Worm (Caenorhabditis elegans) whole organism, L4/young adult: Measurements from ENCODE around the gene pdha-1.

ENCODE experiments used
- W03F9.2 ChIP-seq: fragments of 150-350 bp; optimal IDR thresholded peaks from 2 replicates; lab custom pipeline; 2014; ENCODE audit warnings: missing biosample characterization, missing genetic modification characterization
- dao-5 ChIP-seq: sonication (generic microtip); optimal IDR thresholded peaks from 2 replicates; lab custom pipeline; 2016; ENCODE audit warnings: missing genotype, missing genetic modification characterization, moderate library complexity, missing compliant biosample characterization
- him-1 ChIP-seq: sonication (generic microtip); optimal IDR thresholded peaks from 2 replicates; lab custom pipeline; 2016; ENCODE audit warnings: missing genotype, missing genetic modification reagents, missing genetic modification characterization, missing compliant biosample characterization

pdha-1 gene

DNA sequence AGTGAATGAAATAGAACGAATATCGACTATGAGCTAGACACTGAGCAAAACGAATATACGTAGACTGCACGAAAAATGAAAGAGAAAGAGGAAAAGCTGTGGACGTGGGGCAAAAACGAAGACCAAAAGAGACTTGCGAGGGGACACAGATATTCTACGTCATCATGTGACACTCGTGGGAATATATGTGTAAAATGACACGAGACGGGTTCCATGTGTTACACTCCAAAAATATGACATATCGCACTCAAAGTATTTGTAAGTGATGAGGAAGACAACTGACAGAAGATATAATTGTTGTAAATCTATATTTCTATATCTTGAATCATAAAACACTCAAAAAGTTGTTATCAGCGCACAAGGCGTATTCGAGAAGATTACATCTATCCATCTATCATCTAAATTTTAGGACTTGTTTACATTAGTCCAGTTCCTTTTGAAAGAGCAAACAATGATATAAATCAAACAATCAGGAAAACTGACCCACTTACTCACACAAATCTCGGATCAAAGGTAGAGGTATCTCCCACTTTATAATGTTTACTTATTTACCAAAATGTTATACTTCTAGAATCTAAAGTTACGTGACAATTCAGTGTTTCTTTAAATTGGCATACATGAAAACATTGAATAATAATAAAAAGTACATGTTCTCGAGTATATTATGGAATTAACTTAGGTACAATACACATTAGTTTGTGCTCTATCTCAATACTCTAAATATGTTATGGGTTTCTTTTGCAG is 5.9 kb downstream of the pdha-1 start:
- TF ChIP-seq dao-5 (no peak), W03F9.2 (tag; lab: Kevin White, UChicago) (no peak), him-1 (tag; lab: Kevin White, UChicago) (peak; percentile 31)

DNA sequence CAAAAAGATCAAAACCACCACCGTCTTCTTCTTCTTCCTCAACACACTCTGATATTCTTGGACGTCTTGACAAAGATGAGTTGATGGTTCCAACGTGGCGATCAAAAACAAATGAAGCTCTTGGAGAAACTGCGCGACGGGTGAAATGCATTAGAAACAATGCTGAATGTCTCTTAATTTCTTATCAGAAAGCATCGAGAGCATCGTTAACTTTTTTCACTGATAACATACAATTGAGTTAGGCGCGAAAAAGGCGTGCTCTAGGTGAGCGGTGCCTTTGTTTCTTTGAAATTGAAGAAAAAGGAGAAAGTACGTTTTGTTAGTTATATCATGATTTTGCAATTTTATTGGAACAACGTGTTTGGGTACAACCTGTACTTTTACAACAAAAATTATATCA is 7.1 kb downstream of the pdha-1 start, which contains the start of gene gpcp-2:
Gene gpcp-2, minus strand, starts transcription at position 153 of the 400 bp plus-strand sequence.
- no peak for TF ChIP-seq dao-5
- TF ChIP-seq W03F9.2 (tag; lab: Kevin White, UChicago), result no peak
- TF ChIP-seq him-1 (tag; lab: Kevin White, UChicago), result no peak

- TF ChIP-seq W03F9.2 (tag; lab: Kevin White, UChicago) (no peak), dao-5 (no peak), him-1 (tag; lab: Kevin White, UChicago) (no peak)
Observed at ce11 chrII:8074058-8074457, 8.0 kb downstream of the pdha-1 start.

DNA sequence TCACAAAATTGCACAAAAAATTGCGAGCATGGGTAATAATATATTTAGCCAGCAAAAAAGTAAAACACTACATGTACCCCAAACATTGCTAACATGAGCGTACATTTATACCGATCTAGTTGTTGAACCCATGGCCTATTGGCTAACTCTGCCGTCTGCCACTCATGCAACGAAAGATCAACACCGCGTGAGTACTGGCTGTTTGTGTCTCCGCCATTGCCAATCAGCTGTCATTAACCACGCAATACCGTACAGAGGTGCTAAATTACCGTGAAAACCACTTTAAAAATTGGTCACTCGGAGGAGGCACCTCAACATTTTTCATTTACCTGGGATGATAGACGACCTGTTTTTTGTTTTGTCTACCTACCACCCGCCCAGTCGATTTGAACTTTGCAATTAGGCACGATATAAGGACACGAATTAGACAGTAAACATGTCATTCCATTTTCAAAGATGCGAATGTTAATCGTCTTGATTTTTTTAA is 9.3 kb downstream of the pdha-1 start, which contains the start of gene K02C4.2:
Gene K02C4.2, plus strand, starts transcription at position 437 of the 487 bp plus-strand sequence.
- TF ChIP-seq dao-5 (peak; percentile 83), W03F9.2 (tag; lab: Kevin White, UChicago) (peak; percentile 46), him-1 (tag; lab: Kevin White, UChicago) (peak; percentile 13)

DNA sequence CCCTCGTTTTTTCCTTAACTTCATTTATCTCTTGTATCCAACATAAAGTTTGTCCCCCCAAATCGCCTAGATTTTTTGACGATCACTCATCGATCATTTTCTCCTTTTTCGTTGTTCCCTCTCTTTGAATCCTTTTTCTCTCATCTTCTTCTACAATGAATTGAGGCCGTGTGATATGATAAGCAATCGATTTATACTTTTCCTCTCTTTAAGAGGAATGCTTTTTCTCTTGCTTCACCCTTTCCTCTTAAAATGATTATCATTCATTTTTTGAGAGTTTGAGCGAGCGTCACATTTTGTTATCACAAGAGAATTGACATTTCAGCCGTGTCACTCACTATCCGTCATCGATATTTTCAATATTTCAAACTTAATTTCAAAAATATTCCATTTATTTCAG is 12.0 kb downstream of the pdha-1 start, which contains the start of gene K02C4.5:
Gene K02C4.5, plus strand, starts transcription at position 395 of the 400 bp plus-strand sequence.
- TF ChIP-seq W03F9.2 (tag; lab: Kevin White, UChicago) (no peak), him-1 (tag; lab: Kevin White, UChicago) (no peak), dao-5 (no peak)

- TF ChIP-seq W03F9.2 (tag; lab: Kevin White, UChicago), result peak; percentile 72
- no peak for TF ChIP-seq him-1 (tag; lab: Kevin White, UChicago)
Observed at ce11 chrII:8086803-8087202, 20.7 kb downstream of the pdha-1 start, which contains the start of gene K02C4.3. K02C4.3 (minus strand) TSS chrII:8086853.

DNA sequence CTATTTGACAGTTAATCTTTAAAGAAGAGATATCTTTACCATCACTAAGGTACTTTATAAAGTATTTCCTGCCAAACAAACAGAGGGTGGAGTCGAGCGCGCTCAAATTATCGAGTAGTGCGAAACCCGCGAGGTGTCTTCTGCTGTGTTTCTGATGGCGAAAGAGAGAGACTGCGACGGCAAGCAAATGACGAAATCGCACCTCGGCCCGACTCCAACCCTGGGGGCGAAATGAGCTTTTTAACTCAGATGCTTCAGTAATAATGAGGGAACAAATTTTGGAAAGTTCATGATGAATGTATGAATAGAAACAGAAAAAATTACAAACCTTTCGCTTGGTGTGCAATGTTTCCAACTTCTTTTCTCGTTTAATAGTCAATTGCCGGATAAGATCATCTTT is 25.4 kb downstream of the pdha-1 start:
- no peak for TF ChIP-seq dao-5
- TF ChIP-seq W03F9.2 (tag; lab: Kevin White, UChicago), result peak; percentile 41
- TF ChIP-seq him-1 (tag; lab: Kevin White, UChicago), result no peak

- no peak for TF ChIP-seq him-1 (tag; lab: Kevin White, UChicago)
- TF ChIP-seq W03F9.2 (tag; lab: Kevin White, UChicago), result no peak
- TF ChIP-seq dao-5, result no peak
Observed at ce11 chrII:8092537-8092936, 26.5 kb downstream of the pdha-1 start, which contains the start of gene ltd-1. ltd-1 (minus strand) TSS chrII:8092754.

- TF ChIP-seq W03F9.2 (tag; lab: Kevin White, UChicago), result no peak
- TF ChIP-seq dao-5, result no peak
- no peak for TF ChIP-seq him-1 (tag; lab: Kevin White, UChicago)
Observed at ce11 chrII:8093283-8093682, 27.2 kb downstream of the pdha-1 start.

- TF ChIP-seq W03F9.2 (tag; lab: Kevin White, UChicago) (no peak), him-1 (tag; lab: Kevin White, UChicago) (no peak), dao-5 (no peak)
Observed at ce11 chrII:8093914-8094313, 27.8 kb downstream of the pdha-1 start.

DNA sequence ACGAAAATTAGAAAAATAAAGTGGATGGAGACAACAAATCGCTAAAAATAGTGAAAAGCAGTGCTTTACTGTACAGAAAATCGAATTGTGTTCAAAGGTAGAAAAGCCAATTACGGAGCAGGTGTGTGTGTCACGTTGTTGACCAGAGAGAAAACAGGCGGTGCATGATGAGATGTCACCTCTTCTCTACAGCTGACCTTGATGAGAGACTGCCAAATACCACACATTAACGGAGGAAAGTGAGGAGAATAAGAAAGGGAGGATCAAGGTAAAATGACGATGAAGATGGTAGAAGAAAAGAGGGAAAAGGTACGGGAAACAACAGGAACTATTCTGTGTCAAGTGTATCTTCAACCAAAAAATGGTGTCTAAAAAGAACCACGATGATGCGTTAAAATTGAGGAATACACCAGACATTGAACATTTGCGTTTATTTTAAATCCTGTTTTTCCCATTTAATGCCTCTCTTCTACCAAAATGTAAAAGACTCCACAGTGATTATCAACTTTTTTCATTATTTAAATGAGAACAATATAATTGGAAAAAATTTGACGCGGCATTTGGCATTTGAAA is 33.2 kb downstream of the pdha-1 start:
- TF ChIP-seq dao-5 (no peak), him-1 (tag; lab: Kevin White, UChicago) (no peak), W03F9.2 (tag; lab: Kevin White, UChicago) (no peak)

DNA sequence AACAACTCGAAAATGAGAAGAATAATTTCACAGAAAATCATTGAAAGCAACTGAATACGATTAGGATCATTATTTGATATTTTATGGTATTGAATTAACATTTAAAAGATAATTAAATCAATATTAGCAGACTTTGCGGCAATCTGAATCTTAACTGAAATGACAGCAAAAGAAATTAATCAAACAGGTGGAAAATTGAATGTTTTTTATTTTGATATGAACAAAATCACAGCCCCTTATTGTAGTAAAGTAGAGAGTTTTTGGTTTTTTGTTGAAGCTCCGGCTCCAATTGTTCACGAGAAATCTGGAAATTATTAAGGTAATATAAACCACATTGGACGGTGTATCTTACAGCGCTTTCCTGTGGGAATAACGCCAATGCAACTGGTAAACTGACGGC is 36.0 kb downstream of the pdha-1 start, which contains the start of gene sre-2:
Gene sre-2, minus strand, starts transcription at position 101 of the 400 bp plus-strand sequence.
- TF ChIP-seq W03F9.2 (tag; lab: Kevin White, UChicago) (no peak), dao-5 (no peak), him-1 (tag; lab: Kevin White, UChicago) (no peak)

ce11 chrII:8104998-8105397 is 38.9 kb downstream of the pdha-1 start, which contains the start of gene sfxn-5:
sfxn-5 (minus strand) TSS chrII:8105052.
- TF ChIP-seq W03F9.2 (tag; lab: Kevin White, UChicago) (no peak), dao-5 (no peak), him-1 (tag; lab: Kevin White, UChicago) (no peak)
